Worm (Caenorhabditis elegans): ENCODE results near the gene K11H12.9.

K11H12.9 gene

ce11 chrIV:659585-659984 is 10.1 kb downstream of the K11H12.9 start:
- TF ChIP-seq ceh-34 (tag; optimal IDR thresholded peaks at IDR 0.05) (no peak), ceh-19 (GFP tag; optimal IDR thresholded peaks at IDR 0.05) (no peak), ref-2 (tag; optimal IDR thresholded peaks at IDR 0.05) (no peak), C38D4.7 (GFP tag; optimal IDR thresholded peaks at IDR 0.05) (no peak), unc-42 (tag; optimal IDR thresholded peaks at IDR 0.05) (peak; percentile 67), ceh-18 (tag; optimal IDR thresholded peaks at IDR 0.05) (peak; percentile 12), zip-5 (tag; optimal IDR thresholded peaks at IDR 0.05) (no peak), hlh-30 (tag; optimal IDR thresholded peaks at IDR 0.05; ENCODE audit: insufficient read depth) (no peak), ets-4 (tag; optimal IDR thresholded peaks at IDR 0.05) (no peak), nhr-232 (tag; optimal IDR thresholded peaks at IDR 0.05) (no peak), pha-2 (tag; optimal IDR thresholded peaks at IDR 0.05) (no peak), nfya-1 (tag; optimal IDR thresholded peaks at IDR 0.05) (no peak)

ce11 chrIV:661623-662022 is 12.2 kb downstream of the K11H12.9 start:
- TF ChIP-seq unc-55 (GFP tag; optimal IDR thresholded peaks at IDR 0.05) (peak; percentile 68), pqm-1 (tag; optimal IDR thresholded peaks at IDR 0.05) (no peak)

DNA sequence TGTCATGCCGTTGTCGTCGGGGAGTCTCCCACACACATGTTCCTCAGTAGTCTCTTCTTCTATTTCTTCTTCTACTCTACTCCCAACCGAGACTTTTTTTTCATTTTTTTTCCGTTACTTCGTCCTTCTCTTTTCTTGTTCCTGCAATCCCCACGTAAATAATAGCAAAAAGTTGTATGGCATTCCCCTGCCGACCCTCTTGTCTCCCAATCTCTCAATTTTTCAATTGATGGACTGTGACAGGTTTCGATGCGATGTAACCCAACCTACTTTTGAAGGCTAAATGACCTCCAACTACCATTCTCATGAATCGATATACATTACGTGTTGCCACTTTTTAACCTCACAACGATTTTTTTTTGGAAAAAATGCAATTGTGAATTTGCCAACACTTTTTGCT is 14.7 kb downstream of the K11H12.9 start:
- peak; percentile 41 for TF ChIP-seq unc-55 (GFP tag; optimal IDR thresholded peaks at IDR 0.05)
- no peak for TF ChIP-seq ahr-1 (tag; optimal IDR thresholded peaks at IDR 0.05)
- no peak for TF ChIP-seq ama-1 (optimal IDR thresholded peaks at IDR 0.05)

ce11 chrIV:665225-665624 is 15.8 kb downstream of the K11H12.9 start, which contains the start of gene K11H12.7:
Gene K11H12.7 (plus strand): TSS chrIV:665525.
- TF ChIP-seq unc-42 (tag; optimal IDR thresholded peaks at IDR 0.05): no peak
- no peak for TF ChIP-seq nhr-232 (tag; optimal IDR thresholded peaks at IDR 0.05)
- no peak for TF ChIP-seq tbx-2 (tag; optimal IDR thresholded peaks at IDR 0.05)
- no peak for TF ChIP-seq ceh-22 (tag; optimal IDR thresholded peaks at IDR 0.05)
- TF ChIP-seq nfya-1 (tag; optimal IDR thresholded peaks at IDR 0.05): no peak
- TF ChIP-seq fkh-10 (GFP tag; optimal IDR thresholded peaks at IDR 0.05): no peak
- TF ChIP-seq elt-2 (tag; optimal IDR thresholded peaks at IDR 0.05): no peak
- no peak for TF ChIP-seq dve-1 (tag; optimal IDR thresholded peaks at IDR 0.05)
- TF ChIP-seq unc-86 (tag; optimal IDR thresholded peaks at IDR 0.05): no peak
- TF ChIP-seq ahr-1 (tag; optimal IDR thresholded peaks at IDR 0.05): no peak
- TF ChIP-seq hlh-6 (tag; optimal IDR thresholded peaks at IDR 0.05): no peak
- no peak for TF ChIP-seq tbx-7 (tag; optimal IDR thresholded peaks at IDR 0.05)
- TF ChIP-seq lim-6 (tag; optimal IDR thresholded peaks at IDR 0.05): no peak

DNA sequence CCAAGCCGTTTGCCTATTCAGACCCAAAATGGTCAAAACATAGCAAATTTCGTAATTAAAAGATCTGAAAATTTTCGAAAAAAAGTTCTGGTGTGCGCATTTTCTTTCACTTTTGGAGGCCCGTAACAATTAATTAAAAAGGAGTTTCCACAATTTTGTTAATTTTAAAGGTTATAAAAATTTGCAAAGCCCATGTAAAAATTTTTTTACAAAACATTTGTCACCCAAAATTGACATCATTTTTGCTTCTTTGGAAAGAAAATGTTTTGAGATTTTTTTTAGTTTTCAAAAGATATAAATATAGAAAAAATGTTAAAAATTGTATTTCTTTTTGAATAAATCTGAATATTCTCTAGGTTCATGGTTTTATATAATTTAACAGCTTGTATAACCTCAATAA is 17.5 kb downstream of the K11H12.9 start, which contains the start of gene K11H12.6:
Gene K11H12.6, plus strand, starts transcription at position 301 of the 400 bp plus-strand sequence.
- TF ChIP-seq unc-3 (GFP tag; conservative IDR thresholded peaks at IDR 0.05) (no peak), unc-3 (tag; optimal IDR thresholded peaks at IDR 0.05) (no peak), ceh-31 (tag; optimal IDR thresholded peaks at IDR 0.05) (no peak), rnt-1 (tag; optimal IDR thresholded peaks at IDR 0.05) (no peak), ceh-9 (tag; optimal IDR thresholded peaks at IDR 0.05) (no peak), lim-6 (tag; optimal IDR thresholded peaks at IDR 0.05) (no peak), ceh-30 (tag; optimal IDR thresholded peaks at IDR 0.05) (no peak), K02D7.2 (tag; optimal IDR thresholded peaks at IDR 0.05) (no peak), ztf-16 (tag; optimal IDR thresholded peaks at IDR 0.05) (no peak), hlh-30 (tag; optimal IDR thresholded peaks at IDR 0.05; ENCODE audit: insufficient read depth) (no peak), gmeb-2 (tag; optimal IDR thresholded peaks at IDR 0.05) (no peak), T23F11.4 (GFP tag; optimal IDR thresholded peaks at IDR 0.05) (no peak), pha-4 (tag; optimal IDR thresholded peaks at IDR 0.05) (no peak), ahr-1 (tag; optimal IDR thresholded peaks at IDR 0.05) (no peak), hlh-6 (tag; optimal IDR thresholded peaks at IDR 0.05) (no peak), ceh-24 (tag; optimal IDR thresholded peaks at IDR 0.05) (no peak), tbx-2 (tag; optimal IDR thresholded peaks at IDR 0.05) (no peak), ceh-34 (tag; optimal IDR thresholded peaks at IDR 0.05) (no peak)
